Worm (Caenorhabditis elegans) whole organism, young adult: ENCODE measurements around the gene F53C3.11.

Experiments used
- F52B5.7 ChIP-seq: sonication (generic microtip); optimal IDR thresholded peaks from 2 replicates; lab custom pipeline; 2016; ENCODE audit warnings: mild to moderate bottlenecking, missing genetic modification characterization, missing compliant biosample characterization
- K12H6.12 ChIP-seq: fragments of 200-800 bp; sonication (Bioruptor generic); optimal IDR thresholded peaks from 2 replicates; lab custom pipeline; 2018; ENCODE audit warnings: mild to moderate bottlenecking, missing genetic modification characterization, missing compliant biosample characterization
- Y56A3A.18 ChIP-seq: fragments of 200-800 bp; sonication (Bioruptor generic); IDR thresholded peaks from 2 replicates; pipeline ENCODE4 v1.3.6; 2022; ENCODE audit warnings: missing genetic modification reagents, missing genetic modification characterization, missing compliant biosample characterization
- ama-1 ChIP-seq, 3 experiments: fragments of 150-350 bp in 1 of 3; sonication (generic microtip) in 2 of 3; optimal IDR thresholded peaks; 2 replicates each; lab custom pipeline; 2014 to 2018; ENCODE audit warnings: missing biosample characterization in 2 of 3, missing genetic modification characterization in 2 of 3, missing genetic modification reagents in 2 of 3
- dpff-1 ChIP-seq: sonication (generic microtip); optimal IDR thresholded peaks from 2 replicates; lab custom pipeline; 2017; ENCODE audit warnings: mild to moderate bottlenecking, missing genetic modification characterization, missing compliant biosample characterization
- lag-1 ChIP-seq: fragments of 200-800 bp; sonication (Bioruptor generic); IDR thresholded peaks from 2 replicates; pipeline ENCODE4 v1.3.6; 2022; ENCODE audit warnings: missing genetic modification reagents, missing genetic modification characterization, missing compliant biosample characterization
- mel-28 ChIP-seq: sonication (generic microtip); optimal IDR thresholded peaks from 2 replicates; lab custom pipeline; 2016; ENCODE audit warnings: borderline replicate concordance, mild to moderate bottlenecking, missing genetic modification characterization, missing compliant biosample characterization
- snpc-3.4 ChIP-seq: sonication (generic microtip); optimal IDR thresholded peaks from 2 replicates; lab custom pipeline; 2017; ENCODE audit warnings: missing genetic modification characterization, mild to moderate bottlenecking, missing compliant biosample characterization, antibody characterized with exemption, moderate library complexity, missing genotype, missing genetic modification reagents
- tbp1 ChIP-seq: fragments of 200-800 bp; sonication (Bioruptor generic); optimal IDR thresholded peaks from 2 replicates; lab custom pipeline; 2018; ENCODE audit warnings: mild to moderate bottlenecking, missing genetic modification characterization, missing compliant biosample characterization
- unc-62 ChIP-seq: fragments of 150-350 bp; optimal IDR thresholded peaks from 2 replicates; lab custom pipeline; 2014; ENCODE audit warnings: missing biosample characterization, missing genetic modification reagents, missing genetic modification characterization

DNA sequence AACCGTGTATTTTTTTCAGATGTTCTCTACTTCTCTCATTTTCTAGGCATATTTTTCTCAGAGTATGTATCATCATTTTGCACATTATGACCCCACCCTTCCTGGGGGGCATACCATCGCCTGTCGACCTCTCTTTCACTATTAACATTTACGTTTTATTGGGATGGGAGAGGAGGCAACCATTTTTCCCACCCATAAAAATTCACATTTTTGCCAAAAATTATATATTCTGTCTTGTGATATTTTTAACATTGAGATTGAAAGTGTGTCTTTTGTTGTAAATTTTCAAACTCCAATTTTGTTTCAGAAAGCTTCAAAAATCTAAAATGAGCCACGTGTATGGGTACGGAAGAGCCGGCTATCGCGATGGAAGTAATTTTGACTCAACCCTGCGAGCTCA lies 11.8 kb downstream of the F53C3.11 start, which contains the start of gene F53C3.7:
- TF ChIP-seq tbp1 (GFP tag; lab: Kevin White, UChicago) (no peak), dpff-1 (no peak), mel-28 (no peak), ama-1 (optimal IDR thresholded peaks at IDR 0.05; lab: Kevin White, UChicago) (no peak), ama-1 (GFP tag; optimal IDR thresholded peaks at IDR 0.05; lab: Kevin White, UChicago) (no peak), unc-62 (GFP tag; lab: Kevin White, UChicago) (no peak), snpc-3.4 (tag; lab: Kevin White, UChicago) (no peak), Y56A3A.18 (GFP tag; lab: Robert Waterston, UW) (no peak), F52B5.7 (tag; lab: Kevin White, UChicago) (no peak), K12H6.12 (tag; lab: Kevin White, UChicago) (no peak), lag-1 (GFP tag; lab: Robert Waterston, UW) (no peak)
